Worm (Caenorhabditis elegans) whole organism, young adult: ENCODE data around the gene F01E11.18.

Experiments
- C06A6.2 ChIP-seq: fragments of 200-800 bp; sonication (Bioruptor generic); conservative IDR thresholded peaks from 2 replicates; pipeline ENCODE4 v1.3.6; 2022; ENCODE audit warnings: missing genetic modification characterization, missing compliant biosample characterization
- C17E4.6 ChIP-seq: fragments of 200-800 bp; sonication (Bioruptor generic); IDR thresholded peaks from 2 replicates; pipeline ENCODE4 v1.3.6; 2022; ENCODE audit warnings: missing genetic modification reagents, missing genetic modification characterization, missing compliant biosample characterization
- D2030.7 ChIP-seq: fragments of 200-800 bp; sonication (Bioruptor generic); IDR thresholded peaks from 2 replicates; pipeline ENCODE4 v1.3.6; 2022; ENCODE audit warnings: missing genetic modification reagents, missing genetic modification characterization, missing compliant biosample characterization
- F22D6.2 ChIP-seq: sonication (generic microtip); optimal IDR thresholded peaks from 2 replicates; lab custom pipeline; 2016; ENCODE audit warnings: mild to moderate bottlenecking, missing genetic modification characterization, missing compliant biosample characterization
- F33H1.4 ChIP-seq: fragments of 200-800 bp; sonication (Bioruptor generic); IDR thresholded peaks from 2 replicates; pipeline ENCODE4 v1.3.6; 2022; ENCODE audit warnings: missing genetic modification reagents, missing genetic modification characterization, missing compliant biosample characterization
- F55B11.4 ChIP-seq: sonication (generic microtip); optimal IDR thresholded peaks from 2 replicates; lab custom pipeline; 2016; ENCODE audit warnings: missing compliant biosample characterization, missing genetic modification characterization, borderline replicate concordance; ENCODE audit not compliant: insufficient read depth
- K11D2.4 ChIP-seq: fragments of 200-800 bp; sonication (Bioruptor generic); IDR thresholded peaks from 2 replicates; pipeline ENCODE4 v1.3.6; 2022; ENCODE audit warnings: missing genetic modification reagents, missing genetic modification characterization, missing compliant biosample characterization
- K12H6.12 ChIP-seq: fragments of 200-800 bp; sonication (Bioruptor generic); optimal IDR thresholded peaks from 2 replicates; lab custom pipeline; 2018; ENCODE audit warnings: mild to moderate bottlenecking, missing genetic modification characterization, missing compliant biosample characterization
- Y67H2A.10 ChIP-seq: fragments of 200-800 bp; sonication (Bioruptor generic); conservative IDR thresholded peaks from 2 replicates; pipeline ENCODE4 v1.3.6; 2022; ENCODE audit warnings: missing genetic modification reagents, missing genetic modification characterization, missing compliant biosample characterization
- ZK185.1 ChIP-seq: sonication (generic microtip); optimal IDR thresholded peaks from 2 replicates; lab custom pipeline; 2016; ENCODE audit warnings: mild to moderate bottlenecking, missing genetic modification characterization, missing compliant biosample characterization; ENCODE audit not compliant: poor library complexity, severe bottlenecking
- akir-1 ChIP-seq: fragments of 200-800 bp; sonication (Bioruptor generic); optimal IDR thresholded peaks from 2 replicates; lab custom pipeline; 2018; ENCODE audit warnings: mild to moderate bottlenecking, missing genetic modification characterization, moderate library complexity, missing compliant biosample characterization
- aptf-3 ChIP-seq: fragments of 200-800 bp; sonication (Bioruptor generic); IDR thresholded peaks from 2 replicates; pipeline ENCODE4 v1.3.6; 2022; ENCODE audit warnings: missing genetic modification characterization, missing compliant biosample characterization
- atf-7 ChIP-seq: sonication (generic microtip); optimal IDR thresholded peaks from 2 replicates; lab custom pipeline; 2017; ENCODE audit warnings: mild to moderate bottlenecking, missing genetic modification characterization, missing compliant biosample characterization
- athp-1 ChIP-seq: sonication (generic microtip); optimal IDR thresholded peaks from 2 replicates; lab custom pipeline; 2017; ENCODE audit warnings: mild to moderate bottlenecking, missing genetic modification characterization, missing compliant biosample characterization
- attf-3 ChIP-seq: fragments of 200-800 bp; sonication (Bioruptor generic); conservative IDR thresholded peaks from 2 replicates; pipeline ENCODE4 v1.3.6; 2022; ENCODE audit warnings: missing genetic modification reagents, missing genetic modification characterization, missing compliant biosample characterization
- attf-5 ChIP-seq: fragments of 200-800 bp; sonication (Bioruptor generic); optimal IDR thresholded peaks from 2 replicates; lab custom pipeline; 2018; ENCODE audit warnings: mild to moderate bottlenecking, missing genetic modification characterization, missing compliant biosample characterization
- attf-6 ChIP-seq: fragments of 200-800 bp; sonication (Bioruptor generic); IDR thresholded peaks from 2 replicates; pipeline ENCODE4 v1.3.6; 2022; ENCODE audit warnings: missing genetic modification reagents, missing genetic modification characterization, missing compliant biosample characterization
- bed-2 ChIP-seq: fragments of 200-800 bp; sonication (Bioruptor generic); IDR thresholded peaks from 2 replicates; pipeline ENCODE4 v1.3.6; 2022; ENCODE audit warnings: missing genetic modification reagents, missing genetic modification characterization, missing compliant biosample characterization
- ccch-3 ChIP-seq: fragments of 200-800 bp; sonication (Bioruptor generic); optimal IDR thresholded peaks from 2 replicates; lab custom pipeline; 2018; ENCODE audit warnings: mild to moderate bottlenecking, missing genetic modification characterization, missing compliant biosample characterization
- cebp-1 ChIP-seq, 2 experiments: fragments of 200-800 bp in 1 of 2; sonication (Bioruptor generic) in 1 of 2; sonication (generic microtip) in 1 of 2; IDR thresholded peaks in 1 of 2; optimal IDR thresholded peaks in 1 of 2; 2 replicates each; pipeline versions ENCODE4 v1.3.6 to Lab custom; 2017 to 2022; ENCODE audit warnings: missing compliant biosample characterization in 2 of 2, missing genetic modification characterization in 2 of 2, mild to moderate bottlenecking in 1 of 2, missing genetic modification reagents in 1 of 2, moderate library complexity in 1 of 2
- ceh-27 ChIP-seq: fragments of 200-800 bp; sonication (Bioruptor generic); optimal IDR thresholded peaks from 2 replicates; lab custom pipeline; 2018; ENCODE audit warnings: mild to moderate bottlenecking, missing genetic modification characterization, moderate library complexity, missing compliant biosample characterization
- ceh-91 ChIP-seq: fragments of 200-800 bp; sonication (Bioruptor generic); IDR thresholded peaks from 2 replicates; pipeline ENCODE4 v1.3.6; 2022; ENCODE audit warnings: missing genetic modification reagents, missing genetic modification characterization, missing compliant biosample characterization
- efl-1 ChIP-seq: fragments of 150-350 bp; optimal IDR thresholded peaks from 2 replicates; lab custom pipeline; 2014; ENCODE audit warnings: missing biosample characterization, missing genetic modification reagents, missing genetic modification characterization
- ekl-4 ChIP-seq: fragments of 200-800 bp; sonication (Bioruptor generic); IDR thresholded peaks from 2 replicates; pipeline ENCODE4 v1.3.6; 2022; ENCODE audit warnings: missing genetic modification reagents, missing genetic modification characterization, missing compliant biosample characterization
- ets-4 ChIP-seq: fragments of 200-800 bp; sonication (Bioruptor generic); optimal IDR thresholded peaks from 2 replicates; lab custom pipeline; 2018; ENCODE audit warnings: mild to moderate bottlenecking, missing genetic modification characterization, missing compliant biosample characterization
- hlh-26 ChIP-seq: fragments of 200-800 bp; sonication (Bioruptor generic); conservative IDR thresholded peaks from 2 replicates; pipeline ENCODE4 v1.3.6; 2022; ENCODE audit warnings: missing genetic modification reagents, missing genetic modification characterization, missing compliant biosample characterization
- hmg-1.2 ChIP-seq: fragments of 200-800 bp; sonication (Bioruptor generic); IDR thresholded peaks from 2 replicates; pipeline ENCODE4 v1.3.6; 2022; ENCODE audit warnings: missing genetic modification reagents, missing genetic modification characterization, missing compliant biosample characterization
- lin-35 ChIP-seq, 3 experiments: fragments of 150-350 bp in 2 of 3; sonication (generic microtip) in 1 of 3; optimal IDR thresholded peaks; 2 replicates each; lab custom pipeline; 2014 to 2018; ENCODE audit warnings: missing biosample characterization in 3 of 3, missing genetic modification characterization in 3 of 3, missing genetic modification reagents in 3 of 3
- lin-40 ChIP-seq: sonication (generic microtip); optimal IDR thresholded peaks from 2 replicates; lab custom pipeline; 2016; ENCODE audit warnings: missing genetic modification characterization, mild to moderate bottlenecking, missing compliant biosample characterization, missing genotype, missing genetic modification reagents
- lin-54 ChIP-seq: fragments of 200-800 bp; sonication (Bioruptor generic); optimal IDR thresholded peaks from 2 replicates; lab custom pipeline; 2018; ENCODE audit warnings: mild to moderate bottlenecking, missing genetic modification characterization, missing compliant biosample characterization
- lsl-1 ChIP-seq: fragments of 200-800 bp; sonication (Bioruptor generic); optimal IDR thresholded peaks from 2 replicates; lab custom pipeline; 2018; ENCODE audit warnings: mild to moderate bottlenecking, missing genetic modification characterization, moderate library complexity, missing compliant biosample characterization
- lsy-27 ChIP-seq: sonication (generic microtip); optimal IDR thresholded peaks from 2 replicates; lab custom pipeline; 2017; ENCODE audit warnings: missing genetic modification characterization, mild to moderate bottlenecking, missing compliant biosample characterization, antibody characterized with exemption, missing genotype, borderline replicate concordance; ENCODE audit not compliant: insufficient read depth
- madf-6 ChIP-seq: fragments of 200-800 bp; sonication (Bioruptor generic); IDR thresholded peaks from 2 replicates; pipeline ENCODE4 v1.3.6; 2022; ENCODE audit warnings: missing genetic modification reagents, missing genetic modification characterization, missing compliant biosample characterization
- mel-28 ChIP-seq: sonication (generic microtip); optimal IDR thresholded peaks from 2 replicates; lab custom pipeline; 2016; ENCODE audit warnings: borderline replicate concordance, mild to moderate bottlenecking, missing genetic modification characterization, missing compliant biosample characterization
- nfya-1 ChIP-seq: sonication (generic microtip); optimal IDR thresholded peaks from 2 replicates; lab custom pipeline; 2017; ENCODE audit warnings: antibody characterized with exemption, missing compliant biosample characterization, missing genetic modification characterization, borderline replicate concordance; ENCODE audit not compliant: insufficient read depth
- pbrm-1 ChIP-seq: fragments of 200-800 bp; sonication (Bioruptor generic); IDR thresholded peaks from 2 replicates; pipeline ENCODE4 v1.3.6; 2022; ENCODE audit warnings: missing genetic modification reagents, missing genetic modification characterization, missing compliant biosample characterization
- pha-4 ChIP-seq: fragments of 150-350 bp; sonication (generic microtip); optimal IDR thresholded peaks from 2 replicates; lab custom pipeline; 2014; ENCODE audit warnings: missing biosample characterization, missing genetic modification reagents, missing genetic modification characterization
- rec-8 ChIP-seq, 2 experiments: sonication (generic microtip); optimal IDR thresholded peaks; 2 replicates each; lab custom pipeline; 2016; ENCODE audit warnings: mild to moderate bottlenecking in 2 of 2, missing genetic modification characterization in 2 of 2, missing genetic modification reagents in 2 of 2, missing genotype in 2 of 2, missing biosample characterization in 1 of 2, missing compliant biosample characterization in 1 of 2, moderate library complexity in 1 of 2
- rpc-1 ChIP-seq, 2 experiments: fragments of 150-350 bp in 1 of 2; sonication (generic microtip) in 1 of 2; optimal IDR thresholded peaks; 2 replicates each; lab custom pipeline; 2014 to 2018; ENCODE audit warnings: missing biosample characterization in 1 of 2, missing genetic modification characterization in 1 of 2, missing genetic modification reagents in 1 of 2, missing genotype in 1 of 2
- sdz-38 ChIP-seq: sonication (generic microtip); optimal IDR thresholded peaks from 2 replicates; lab custom pipeline; 2016; ENCODE audit warnings: missing genotype, missing genetic modification characterization, missing compliant biosample characterization
- tlf-1 ChIP-seq: fragments of 200-800 bp; sonication (Bioruptor generic); optimal IDR thresholded peaks from 2 replicates; lab custom pipeline; 2018; ENCODE audit warnings: mild to moderate bottlenecking, missing genetic modification characterization, missing compliant biosample characterization
- ztf-25 ChIP-seq: fragments of 200-800 bp; sonication (Bioruptor generic); IDR thresholded peaks from 2 replicates; pipeline ENCODE4 v1.3.6; 2022; ENCODE audit warnings: missing genetic modification reagents, missing genetic modification characterization, missing compliant biosample characterization

Gene F01E11.18

DNA sequence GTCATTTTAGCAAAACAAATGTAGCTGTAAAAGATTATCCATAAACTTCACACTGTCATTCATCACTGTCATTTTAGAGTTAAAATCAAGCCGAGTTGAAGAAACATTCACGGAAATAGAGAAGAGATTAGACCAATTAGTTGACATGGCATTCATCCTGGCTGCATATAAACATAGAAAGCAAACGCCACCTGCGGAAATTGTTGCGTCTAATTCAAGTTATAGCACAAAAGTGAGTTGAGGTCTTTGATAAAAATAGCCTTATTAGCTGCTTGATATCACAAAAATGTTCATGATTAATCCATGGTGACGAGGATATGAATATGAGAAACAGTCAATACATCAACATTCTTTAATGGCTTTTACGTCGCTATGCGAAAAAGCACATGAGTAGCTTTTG is 20.9 kb upstream of the F01E11.18 start:
- no peak for TF ChIP-seq ceh-91 (GFP tag; lab: Robert Waterston, UW)
- no peak for TF ChIP-seq ceh-27
- TF ChIP-seq bed-2 (GFP tag; lab: Robert Waterston, UW) = no peak
- no peak for TF ChIP-seq D2030.7 (GFP tag; lab: Robert Waterston, UW)
- no peak for TF ChIP-seq aptf-3 (GFP tag; lab: Robert Waterston, UW)
- no peak for TF ChIP-seq C06A6.2
- no peak for TF ChIP-seq rpc-1 (optimal IDR thresholded peaks at IDR 0.05; lab: Kevin White, UChicago)
- TF ChIP-seq rpc-1 (tag; optimal IDR thresholded peaks at IDR 0.05; lab: Kevin White, UChicago) = no peak
- no peak for TF ChIP-seq ekl-4 (GFP tag; lab: Robert Waterston, UW)
- TF ChIP-seq lin-54 = no peak
- no peak for TF ChIP-seq Y67H2A.10
- no peak for TF ChIP-seq sdz-38 (tag; lab: Kevin White, UChicago)
- no peak for TF ChIP-seq K12H6.12
- TF ChIP-seq lin-40 = no peak
- TF ChIP-seq F55B11.4 (tag; lab: Kevin White, UChicago) = no peak
- TF ChIP-seq, all 124 proteins: peak for 0

DNA sequence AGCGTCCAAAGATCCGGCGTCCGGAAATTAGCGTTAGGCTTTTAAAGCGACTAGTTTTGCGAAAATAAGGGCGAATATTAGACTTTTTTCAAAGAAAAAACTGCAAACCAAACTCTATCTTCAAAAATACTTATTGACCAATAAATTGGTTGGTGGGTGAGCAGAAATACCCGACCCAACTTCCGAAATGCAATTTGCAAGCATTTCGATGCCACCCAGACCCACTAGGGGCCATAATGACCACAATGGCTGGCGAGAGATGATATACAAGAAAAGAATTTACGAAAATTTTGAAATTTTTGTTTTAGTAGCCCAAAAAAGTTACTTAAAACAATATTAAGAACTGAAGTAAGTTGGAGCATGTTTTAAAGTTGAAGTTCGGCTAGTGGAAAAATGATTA is 19.3 kb upstream of the F01E11.18 start:
- no peak for TF ChIP-seq lin-35 (GFP tag; optimal IDR thresholded peaks at IDR 0.05; lab: Kevin White, UChicago)
- TF ChIP-seq rpc-1 (optimal IDR thresholded peaks at IDR 0.05; lab: Kevin White, UChicago) = no peak
- no peak for TF ChIP-seq rpc-1 (tag; optimal IDR thresholded peaks at IDR 0.05; lab: Kevin White, UChicago)
- no peak for TF ChIP-seq nfya-1 (tag; lab: Kevin White, UChicago)
- TF ChIP-seq cebp-1 (GFP tag; IDR thresholded peaks at IDR 0.05; lab: Robert Waterston, UW) = no peak
- no peak for TF ChIP-seq cebp-1 (tag; optimal IDR thresholded peaks at IDR 0.05; lab: Kevin White, UChicago)
- TF ChIP-seq efl-1 (GFP tag; lab: Kevin White, UChicago) = no peak
- no peak for TF ChIP-seq lsy-27 (tag; lab: Kevin White, UChicago)
- TF ChIP-seq F33H1.4 = no peak
- TF ChIP-seq atf-7 = no peak
- TF ChIP-seq C17E4.6 (GFP tag; lab: Robert Waterston, UW) = no peak
- TF ChIP-seq hmg-1.2 (GFP tag; lab: Robert Waterston, UW) = no peak

DNA sequence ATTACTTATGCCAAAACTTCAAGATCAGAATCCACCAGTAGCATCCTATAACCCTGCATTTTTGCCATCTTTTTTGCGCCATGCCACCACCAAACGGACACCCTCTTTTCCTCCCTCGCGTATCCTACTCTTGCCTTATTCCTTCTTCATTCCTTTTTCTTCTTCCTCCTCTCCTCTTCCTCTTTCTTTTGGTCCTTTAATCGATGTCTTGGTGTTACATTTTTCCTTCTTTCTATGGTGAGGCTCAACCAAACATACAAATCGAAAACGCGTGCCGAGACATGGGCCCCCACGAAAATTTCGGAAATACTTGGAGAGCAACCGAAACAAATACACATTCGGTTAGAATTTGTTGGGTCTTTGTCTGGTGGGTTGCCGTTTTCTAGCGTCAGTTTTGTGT is 18.1 kb upstream of the F01E11.18 start:
- TF ChIP-seq hmg-1.2 (GFP tag; lab: Robert Waterston, UW) (no peak), mel-28 (tag; lab: Kevin White, UChicago) (no peak), attf-3 (GFP tag; lab: Robert Waterston, UW) (no peak), attf-5 (GFP tag; lab: Kevin White, UChicago) (no peak), F22D6.2 (no peak), athp-1 (tag; lab: Kevin White, UChicago) (no peak), ceh-27 (no peak), K11D2.4 (GFP tag; lab: Robert Waterston, UW) (no peak)

DNA sequence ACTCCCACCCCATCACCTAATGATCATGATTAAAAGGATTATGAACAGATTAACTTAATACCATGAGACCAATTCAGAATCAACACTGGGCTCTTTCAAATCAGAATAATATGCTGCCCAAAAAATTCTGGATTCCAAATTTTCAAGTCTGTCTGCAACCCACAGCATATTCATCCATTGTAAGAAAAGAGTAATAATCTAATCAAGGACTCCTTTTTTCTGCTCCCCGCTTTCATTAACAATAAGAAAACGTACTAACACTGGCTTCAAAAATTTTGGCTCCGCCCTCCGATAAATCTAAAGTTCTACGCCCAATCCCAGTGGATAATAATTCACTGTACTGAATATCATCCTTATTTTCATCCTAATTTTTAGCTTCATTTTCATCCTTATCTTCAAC is 1.2 kb upstream of the F01E11.18 start:
- no peak for TF ChIP-seq rec-8 (tag; optimal IDR thresholded peaks at IDR 0.05; lab: Kevin White, UChicago)
- no peak for TF ChIP-seq F22D6.2
- TF ChIP-seq lsy-27 (tag; lab: Kevin White, UChicago) = no peak
- no peak for TF ChIP-seq Y67H2A.10
- TF ChIP-seq madf-6 (GFP tag; lab: Robert Waterston, UW) = no peak
- no peak for TF ChIP-seq pha-4 (tag; lab: Kevin White, UChicago)
- TF ChIP-seq ccch-3 = no peak
- TF ChIP-seq akir-1 (GFP tag; lab: Kevin White, UChicago) = no peak
- no peak for TF ChIP-seq tlf-1
- no peak for TF ChIP-seq ztf-25 (GFP tag; lab: Robert Waterston, UW)
- no peak for TF ChIP-seq hmg-1.2 (GFP tag; lab: Robert Waterston, UW)
- TF ChIP-seq hlh-26 (GFP tag; lab: Robert Waterston, UW) = no peak
- TF ChIP-seq attf-6 (GFP tag; lab: Robert Waterston, UW) = no peak
- no peak for TF ChIP-seq pbrm-1 (GFP tag; lab: Robert Waterston, UW)
- TF ChIP-seq ZK185.1 (tag; lab: Kevin White, UChicago) = no peak
- TF ChIP-seq lsl-1 (GFP tag; lab: Kevin White, UChicago) = no peak
- no peak for TF ChIP-seq K12H6.12
- no peak for TF ChIP-seq ets-4 (GFP tag; lab: Kevin White, UChicago)
